Worm (Caenorhabditis elegans): ENCODE measurements around the gene nhr-66.

DNA sequence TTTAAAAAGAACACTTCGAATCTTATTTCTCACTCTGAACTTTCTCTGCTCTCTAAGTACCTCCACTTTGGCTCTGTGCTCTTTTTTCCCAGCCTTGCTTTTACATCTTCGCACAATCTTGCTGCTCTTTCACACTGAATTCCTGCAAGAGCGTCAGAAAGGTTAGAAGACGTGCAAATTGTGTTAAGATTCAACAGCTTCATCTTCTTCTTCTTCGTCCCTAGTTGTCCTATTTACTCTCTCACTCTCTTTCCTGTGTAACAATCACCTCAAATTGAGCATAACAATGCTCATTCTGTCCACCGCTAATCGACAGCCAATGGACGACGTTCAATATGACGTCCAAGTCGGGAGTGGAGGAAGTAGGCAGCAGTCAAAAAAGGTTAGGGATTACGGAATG is 55.0 kb downstream of the nhr-66 start:
- no peak for TF ChIP-seq ref-2 (tag; optimal IDR thresholded peaks at IDR 0.05)
- no peak for TF ChIP-seq lim-6 (tag; optimal IDR thresholded peaks at IDR 0.05)
- no peak for TF ChIP-seq ceh-2 (tag; optimal IDR thresholded peaks at IDR 0.05)
- TF ChIP-seq hlh-30 (tag; optimal IDR thresholded peaks at IDR 0.05; ENCODE audit: insufficient read depth): no peak
- no peak for TF ChIP-seq ahr-1 (tag; optimal IDR thresholded peaks at IDR 0.05)
- TF ChIP-seq nfya-1 (tag; optimal IDR thresholded peaks at IDR 0.05): no peak

Data from whole organism, late embryonic.